Worm (Caenorhabditis elegans): Measurements from ENCODE around the gene rib-1.

DNA sequence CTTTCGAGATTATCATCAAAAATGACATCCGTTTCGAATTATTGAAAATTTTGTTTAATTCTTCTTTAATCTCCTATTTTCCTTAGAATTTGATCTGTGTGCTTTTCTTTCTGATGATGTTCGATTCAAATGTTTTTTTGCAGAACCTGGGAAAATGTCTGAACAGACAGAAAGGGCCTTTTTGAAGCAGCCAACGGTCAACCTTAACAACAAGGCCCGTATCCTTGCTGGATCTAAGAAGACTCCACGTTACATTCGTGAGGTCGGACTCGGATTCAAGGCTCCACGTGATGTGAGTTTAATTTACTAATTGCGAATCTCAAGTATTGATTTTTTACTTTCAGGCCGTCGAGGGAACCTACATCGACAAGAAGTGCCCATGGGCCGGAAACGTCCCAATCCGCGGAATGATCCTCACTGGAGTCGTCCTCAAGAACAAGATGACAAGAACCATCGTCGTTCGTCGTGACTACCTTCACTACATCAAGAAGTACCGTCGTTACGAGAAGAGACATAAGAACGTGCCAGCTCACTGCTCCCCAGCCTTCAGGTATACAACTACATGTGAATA is 24.0 kb downstream of the rib-1 start, which contains the start of gene rps-11:
- TF ChIP-seq egl-27 (tag; optimal IDR thresholded peaks at IDR 0.05) = no peak
- TF ChIP-seq snpc-4 (tag; optimal IDR thresholded peaks at IDR 0.05) = no peak

Measured in whole organism, L3 larva.